Worm (Caenorhabditis elegans) whole organism, L4/young adult: ENCODE measurements around the gene kcc-2.
"Not testable (repeated sequence)": the region's sequence is repeated elsewhere in the genome, so short reads cannot be mapped to it uniquely, and the experiment has no call there.

Experiments
- W03F9.2 ChIP-seq: fragments of 150-350 bp; optimal IDR thresholded peaks from 2 replicates; lab custom pipeline; 2014; ENCODE audit warnings: missing biosample characterization, missing genetic modification characterization
- dao-5 ChIP-seq: sonication (generic microtip); optimal IDR thresholded peaks from 2 replicates; lab custom pipeline; 2016; ENCODE audit warnings: missing genotype, missing genetic modification characterization, moderate library complexity, missing compliant biosample characterization
- him-1 ChIP-seq: sonication (generic microtip); optimal IDR thresholded peaks from 2 replicates; lab custom pipeline; 2016; ENCODE audit warnings: missing genotype, missing genetic modification reagents, missing genetic modification characterization, missing compliant biosample characterization

The kcc-2 gene

ce11 chrIV:6040676-6041075 is at the start of gene kcc-2:
Gene kcc-2 (plus strand): TSS chrIV:6040976.
- TF ChIP-seq W03F9.2 (no peak), him-1 (no peak), dao-5 (tag; lab: Kevin White, UChicago) (no peak)

ce11 chrIV:6005655-6006054 is 35.1 kb upstream of the kcc-2 start:
- no peak for TF ChIP-seq W03F9.2
- no peak for TF ChIP-seq him-1
- TF ChIP-seq dao-5 (tag; lab: Kevin White, UChicago): no peak

ce11 chrIV:6010274-6010673 is 30.5 kb upstream of the kcc-2 start:
- TF ChIP-seq W03F9.2 (no peak), him-1 (no peak), dao-5 (tag; lab: Kevin White, UChicago) (no peak)

ce11 chrIV:6011545-6011944 is 29.2 kb upstream of the kcc-2 start, which contains the start of gene C46G7.5:
Gene C46G7.5 (minus strand): TSS chrIV:6011645.
- TF ChIP-seq W03F9.2 (no peak), dao-5 (tag; lab: Kevin White, UChicago) (no peak), him-1 (no peak)

ce11 chrIV:6013853-6014252 is 26.9 kb upstream of the kcc-2 start:
- TF ChIP-seq dao-5 (tag; lab: Kevin White, UChicago): no peak
- no peak for TF ChIP-seq him-1
- no peak for TF ChIP-seq W03F9.2

ce11 chrIV:6014895-6015294 is 25.9 kb upstream of the kcc-2 start, which contains the start of gene C46G7.2:
Gene C46G7.2 (plus strand): TSS chrIV:6015195.
- TF ChIP-seq dao-5 (tag; lab: Kevin White, UChicago): no peak
- TF ChIP-seq W03F9.2: no peak
- TF ChIP-seq him-1: no peak

- TF ChIP-seq dao-5 (tag; lab: Kevin White, UChicago): no peak
- TF ChIP-seq W03F9.2: no peak
- no peak for TF ChIP-seq him-1
These were observed 23.1 kb upstream of the kcc-2 start, which contains the start of gene C46G7.1 for ce11 chrIV:6017664-6018063. Gene C46G7.1 (plus strand): TSS chrIV:6018003.

ce11 chrIV:6032413-6032812 is 8.4 kb upstream of the kcc-2 start:
- no peak for TF ChIP-seq dao-5 (tag; lab: Kevin White, UChicago)
- TF ChIP-seq W03F9.2: no peak
- no peak for TF ChIP-seq him-1

ce11 chrIV:6033539-6033938 is 7.2 kb upstream of the kcc-2 start, which contains the start of gene pqn-22:
Gene pqn-22 (minus strand): TSS chrIV:6033639.
- TF ChIP-seq him-1; dao-5 (tag; lab: Kevin White, UChicago); W03F9.2: not testable (repeated sequence)

ce11 chrIV:6035113-6035512 is 5.7 kb upstream of the kcc-2 start:
- no peak for TF ChIP-seq dao-5 (tag; lab: Kevin White, UChicago)
- TF ChIP-seq him-1: no peak
- TF ChIP-seq W03F9.2: no peak

ce11 chrIV:6047164-6047727 is 6.5 kb downstream of the kcc-2 start:
- TF ChIP-seq W03F9.2 (no peak), him-1 (no peak), dao-5 (tag; lab: Kevin White, UChicago) (no peak)

- TF ChIP-seq dao-5 (tag; lab: Kevin White, UChicago): no peak
- TF ChIP-seq W03F9.2: no peak
- TF ChIP-seq him-1: no peak
These were observed 7.7 kb downstream of the kcc-2 start for ce11 chrIV:6048462-6048861.

- TF ChIP-seq W03F9.2 (no peak), dao-5 (tag; lab: Kevin White, UChicago) (no peak), him-1 (no peak)
These were observed 8.3 kb downstream of the kcc-2 start for ce11 chrIV:6049062-6049461.

ce11 chrIV:6051884-6052283 is 11.1 kb downstream of the kcc-2 start:
- no peak for TF ChIP-seq him-1
- TF ChIP-seq W03F9.2: no peak
- no peak for TF ChIP-seq dao-5 (tag; lab: Kevin White, UChicago)

ce11 chrIV:6053436-6053835 is 12.7 kb downstream of the kcc-2 start:
- TF ChIP-seq dao-5 (tag; lab: Kevin White, UChicago): no peak
- TF ChIP-seq W03F9.2: no peak
- no peak for TF ChIP-seq him-1

- TF ChIP-seq dao-5 (tag; lab: Kevin White, UChicago) (no peak), him-1 (no peak), W03F9.2 (no peak)
These were observed 14.1 kb downstream of the kcc-2 start for ce11 chrIV:6054833-6055232.
